Worm (Caenorhabditis elegans): ENCODE data around the gene ccep-135.

Gene ccep-135

ce11 chrIII:3127074-3127596 lies 35.5 kb downstream of the ccep-135 start, which contains the start of gene nipa-1:
Gene nipa-1 (minus strand): TSS chrIII:3127124.
- no peak for TF ChIP-seq Y79H2A.3 (GFP tag; conservative IDR thresholded peaks at IDR 0.05)
- no peak for TF ChIP-seq nfya-1 (tag; optimal IDR thresholded peaks at IDR 0.05; ENCODE audit: borderline replicate concordance, insufficient read depth)
- peak; percentile 20 for TF ChIP-seq dpl-1 (GFP tag; optimal IDR thresholded peaks at IDR 0.05)
- TF ChIP-seq F33H1.4 (GFP tag; IDR thresholded peaks at IDR 0.05), result peak; percentile 90
- peak; percentile 96 for TF ChIP-seq lsl-1 (GFP tag; optimal IDR thresholded peaks at IDR 0.05)
- TF ChIP-seq madf-8 (GFP tag; conservative IDR thresholded peaks at IDR 0.05), result peak; percentile 74
- no peak for TF ChIP-seq unc-130 (GFP tag; optimal IDR thresholded peaks at IDR 0.05)
- TF ChIP-seq F57A8.1 (GFP tag; optimal IDR thresholded peaks at IDR 0.05), result no peak
- TF ChIP-seq attf-5 (GFP tag; optimal IDR thresholded peaks at IDR 0.05), result no peak
- no peak for TF ChIP-seq chd-7 (tag; optimal IDR thresholded peaks at IDR 0.05)
- peak; percentile 95 for TF ChIP-seq xnd-1 (tag; optimal IDR thresholded peaks at IDR 0.05)
- peak; percentile 92 for TF ChIP-seq madf-6 (GFP tag; IDR thresholded peaks at IDR 0.05)
- no peak for TF ChIP-seq ama-1 (optimal IDR thresholded peaks at IDR 0.05)
- TF ChIP-seq ama-1 (GFP tag; optimal IDR thresholded peaks at IDR 0.05), result no peak
- TF ChIP-seq D2030.7 (GFP tag; IDR thresholded peaks at IDR 0.05), result peak; percentile 45
- no peak for TF ChIP-seq ztf-26 (tag; optimal IDR thresholded peaks at IDR 0.05)
- TF ChIP-seq ceh-91 (GFP tag; IDR thresholded peaks at IDR 0.05), result peak; percentile 6; the same call in 1 of the 2 replicates
- no peak for TF ChIP-seq hrde-1 (tag; optimal IDR thresholded peaks at IDR 0.05; ENCODE audit: borderline replicate concordance)

- TF ChIP-seq cebp-1 (GFP tag; IDR thresholded peaks at IDR 0.05) (no peak), cebp-1 (tag; optimal IDR thresholded peaks at IDR 0.05) (peak; percentile 25), ceh-27 (GFP tag; optimal IDR thresholded peaks at IDR 0.05) (no peak), ama-1 (optimal IDR thresholded peaks at IDR 0.05) (no peak), ama-1 (GFP tag; optimal IDR thresholded peaks at IDR 0.05) (no peak), F23B12.7 (tag; optimal IDR thresholded peaks at IDR 0.05; ENCODE audit: insufficient read depth) (no peak), ztf-3 (GFP tag; optimal IDR thresholded peaks at IDR 0.05) (no peak), attf-6 (GFP tag; IDR thresholded peaks at IDR 0.05) (no peak), ekl-4 (GFP tag; IDR thresholded peaks at IDR 0.05) (no peak), F10E7.11 (tag; optimal IDR thresholded peaks at IDR 0.05) (no peak), hmg-1.2 (GFP tag; IDR thresholded peaks at IDR 0.05) (peak; percentile 75; the same call in 1 of the 2 replicates), madf-10 (tag; optimal IDR thresholded peaks at IDR 0.05) (no peak), C17E4.6 (GFP tag; IDR thresholded peaks at IDR 0.05) (no peak), snpc-4 (GFP tag; optimal IDR thresholded peaks at IDR 0.05) (no peak), snpc-4 (tag; optimal IDR thresholded peaks at IDR 0.05) (no peak), chd-7 (tag; optimal IDR thresholded peaks at IDR 0.05) (no peak), B0261.1 (tag; optimal IDR thresholded peaks at IDR 0.05) (no peak), nhr-80 (tag; optimal IDR thresholded peaks at IDR 0.05) (peak; percentile 64), lin-26 (GFP tag; IDR thresholded peaks at IDR 0.05) (no peak), attf-5 (GFP tag; optimal IDR thresholded peaks at IDR 0.05) (peak; percentile 27), K12H6.12 (tag; optimal IDR thresholded peaks at IDR 0.05) (no peak)
Measured at ce11 chrIII:3127613-3128012, 35.9 kb downstream of the ccep-135 start.

DNA sequence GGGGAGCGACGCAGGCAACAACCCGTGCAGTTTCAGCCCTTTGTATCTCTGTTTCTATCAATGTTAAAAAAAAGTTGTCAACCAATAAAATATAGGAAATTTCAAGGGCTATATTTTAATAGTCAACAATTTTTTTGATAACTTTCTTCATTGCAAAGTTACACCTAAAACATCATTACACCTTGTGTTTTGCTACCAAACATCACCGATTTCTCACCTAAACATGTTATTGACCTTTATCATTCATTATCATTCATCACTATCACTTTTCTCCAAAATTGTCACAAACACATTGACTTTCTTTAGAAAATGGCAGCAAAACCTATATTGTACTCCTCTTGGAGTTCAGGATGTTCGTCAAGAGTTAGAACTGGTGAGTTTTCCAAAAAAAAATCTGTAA lies 37.4 kb downstream of the ccep-135 start, which contains the start of gene Y53G8B.1:
Gene Y53G8B.1, plus strand, starts transcription at position 242 of the 400 bp plus-strand sequence.
- TF ChIP-seq ztf-18 (tag; optimal IDR thresholded peaks at IDR 0.05) (no peak), nhr-120 (GFP tag; IDR thresholded peaks at IDR 0.05) (no peak), F57C9.4 (tag; optimal IDR thresholded peaks at IDR 0.05) (no peak), snpc-4 (GFP tag; optimal IDR thresholded peaks at IDR 0.05) (no peak), snpc-4 (tag; optimal IDR thresholded peaks at IDR 0.05) (no peak), T26A5.8 (tag; optimal IDR thresholded peaks at IDR 0.05) (no peak), sdz-38 (tag; optimal IDR thresholded peaks at IDR 0.05) (no peak), F57A8.1 (GFP tag; optimal IDR thresholded peaks at IDR 0.05) (no peak), Y79H2A.3 (GFP tag; conservative IDR thresholded peaks at IDR 0.05) (no peak)
